Fruit fly (Drosophila melanogaster): ENCODE measurements around the gene Clic.

DNA sequence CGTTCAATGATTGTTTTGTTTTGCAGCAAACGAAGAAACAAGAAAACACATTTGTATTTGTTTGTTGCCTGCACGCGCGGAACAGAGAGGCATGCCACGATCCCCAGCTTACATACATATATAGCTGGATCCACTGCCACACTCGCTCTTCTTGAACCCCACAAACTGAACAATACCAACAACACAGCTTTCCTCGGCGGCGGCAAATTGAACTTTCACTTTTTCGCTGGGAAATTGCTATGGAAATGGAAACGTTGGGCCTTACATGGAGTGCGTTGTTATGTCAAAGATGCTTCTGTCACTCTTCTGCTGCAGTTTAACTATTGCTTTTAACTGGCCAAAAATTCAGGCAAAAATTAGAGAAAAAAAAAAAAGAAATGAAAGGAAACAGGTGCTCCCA, 2.4 kb downstream of the Clic start:
- TF ChIP-seq CG8478 (optimal IDR thresholded peaks at IDR 0.05) (no peak), CTCF (optimal IDR thresholded peaks at IDR 0.05) (no peak)
